Worm (Caenorhabditis elegans) whole organism, L4/young adult: ENCODE data around the gene C39D10.7.

Source experiments
- W03F9.2 ChIP-seq: fragments of 150-350 bp; optimal IDR thresholded peaks from 2 replicates; lab custom pipeline; 2014; ENCODE audit warnings: missing biosample characterization, missing genetic modification characterization
- him-1 ChIP-seq: sonication (generic microtip); optimal IDR thresholded peaks from 2 replicates; lab custom pipeline; 2016; ENCODE audit warnings: missing genotype, missing genetic modification reagents, missing genetic modification characterization, missing compliant biosample characterization

DNA sequence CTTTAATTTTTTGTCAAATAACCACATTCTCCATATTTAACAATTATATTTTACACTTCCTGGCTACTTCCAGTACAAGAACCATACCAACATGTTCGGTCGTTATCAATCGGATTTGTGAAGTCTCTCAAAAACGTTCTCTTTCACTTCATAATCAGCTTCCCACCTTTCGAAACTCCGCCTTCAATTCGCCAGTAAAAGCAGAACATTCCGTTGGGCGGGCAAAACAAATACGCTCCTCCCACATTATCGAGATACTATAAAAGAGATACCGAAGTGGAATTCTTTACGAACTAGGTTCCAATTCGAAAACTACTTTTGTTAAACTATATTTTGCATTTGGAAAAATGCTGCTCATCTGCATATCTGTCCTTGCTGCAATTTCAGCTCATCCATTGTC is 16.7 kb upstream of the C39D10.7 start, which contains the start of gene zig-3:
- TF ChIP-seq him-1 = no peak
- no peak for TF ChIP-seq W03F9.2 (tag; lab: Kevin White, UChicago)
